Fruit fly (Drosophila melanogaster): ENCODE results near the gene GATAe.

dm6 chr3R:16004691-16005474 is 4.0 kb upstream of the GATAe start:
- peak; percentile 61 for TF ChIP-seq CG8478 (optimal IDR thresholded peaks at IDR 0.05)
- TF ChIP-seq CTCF (optimal IDR thresholded peaks at IDR 0.05), result no peak

Measured in S2 (cell line).